Fruit fly (Drosophila melanogaster) S2 (cell line): Measurements from ENCODE around the gene hoe2.

Source experiments
- CG8478 ChIP-seq: fragments of >200 bp; optimal IDR thresholded peaks from 2 replicates; lab custom pipeline; 2018
- CTCF ChIP-seq, 2 experiments: fragments of >200 bp; optimal IDR thresholded peaks; 2 replicates each; lab custom pipeline; 2018

DNA sequence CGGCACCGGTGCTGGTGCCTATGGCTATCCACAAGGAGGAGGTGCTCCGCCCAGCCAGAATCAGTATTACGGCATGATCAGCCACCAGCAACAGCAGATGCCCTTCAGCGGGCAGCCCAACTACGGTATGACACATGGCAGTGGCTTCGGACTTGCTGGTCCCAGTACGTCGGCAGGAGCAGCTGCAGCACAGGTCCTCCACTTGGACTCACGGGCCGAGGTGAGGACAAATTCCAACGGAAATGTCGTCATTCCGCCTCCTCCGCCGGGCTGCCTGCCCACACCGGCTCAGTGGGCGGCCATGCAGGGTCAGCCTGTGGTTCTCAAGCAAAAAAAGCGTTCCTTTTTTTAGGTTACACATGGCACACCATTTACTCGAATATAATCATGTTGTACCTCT, 29.7 kb upstream of the hoe2 start:
- TF ChIP-seq CTCF (optimal IDR thresholded peaks at IDR 0.05; lab: Kevin White, UChicago): no peak
- TF ChIP-seq CG8478 (lab: Kevin White, UChicago): no peak
